Fruit fly (Drosophila melanogaster) whole organism, embryonic: ENCODE measurements around the gene Ns1.

Source experiments
- CG10274 ChIP-seq: fragments of 200-800 bp; sonication (Bioruptor generic); optimal IDR thresholded peaks from 3 replicates; lab custom pipeline; 2017; ENCODE audit warnings: missing biosample characterization, mild to moderate bottlenecking, missing genetic modification characterization
- CG10979 ChIP-seq: fragments of 200-800 bp; sonication (Bioruptor generic); optimal IDR thresholded peaks from 2 replicates; lab custom pipeline; 2018; ENCODE audit warnings: missing biosample characterization, mild to moderate bottlenecking, missing genetic modification characterization, moderate library complexity
- CG11695 ChIP-seq: fragments of 200-800 bp; sonication (Bioruptor generic); IDR thresholded peaks from 3 replicates; pipeline ENCODE4 v1.3.6; 2022; ENCODE audit warnings: missing biosample characterization, missing genetic modification characterization
- CG11723 ChIP-seq: fragments of 200-800 bp; sonication (Bioruptor generic); optimal IDR thresholded peaks from 2 replicates; lab custom pipeline; 2017; ENCODE audit warnings: missing biosample characterization, mild to moderate bottlenecking, missing genetic modification characterization
- CG12219 ChIP-seq: fragments of 200-800 bp; sonication (Bioruptor generic); optimal IDR thresholded peaks from 3 replicates; lab custom pipeline; 2018; ENCODE audit warnings: missing biosample characterization, mild to moderate bottlenecking, missing genetic modification characterization
- CG12744 ChIP-seq: fragments of 200-800 bp; sonication (Bioruptor generic); optimal IDR thresholded peaks from 2 replicates; lab custom pipeline; 2016; ENCODE audit warnings: missing biosample characterization, missing genetic modification characterization
- CG13287 ChIP-seq: fragments of 200-800 bp; sonication (Bioruptor generic); IDR thresholded peaks from 2 replicates; pipeline ENCODE4 v1.3.6; 2022; ENCODE audit warnings: missing biosample characterization, missing genetic modification characterization; ENCODE audit not compliant: partially characterized antibody
- CG15514 ChIP-seq: fragments of 200-800 bp; sonication (Bioruptor generic); optimal IDR thresholded peaks from 3 replicates; lab custom pipeline; 2017; ENCODE audit warnings: missing biosample characterization, missing genetic modification characterization, mild to moderate bottlenecking, moderate library complexity, missing genetic modification reagents
- CG17912 ChIP-seq: fragments of 200-800 bp; sonication (Bioruptor generic); optimal IDR thresholded peaks from 2 replicates; lab custom pipeline; 2018; ENCODE audit warnings: missing biosample characterization, mild to moderate bottlenecking, missing genetic modification characterization
- CG2678 ChIP-seq: fragments of 200-800 bp; sonication (Bioruptor generic); optimal IDR thresholded peaks from 3 replicates; lab custom pipeline; 2019; ENCODE audit warnings: missing biosample characterization, mild to moderate bottlenecking, missing genetic modification characterization, moderate library complexity
- CG30431 ChIP-seq: fragments of 200-800 bp; sonication (Bioruptor generic); optimal IDR thresholded peaks from 2 replicates; lab custom pipeline; 2017; ENCODE audit warnings: missing biosample characterization, missing genetic modification characterization
- CG34224 ChIP-seq: fragments of 200-800 bp; sonication (Bioruptor generic); IDR thresholded peaks from 3 replicates; pipeline ENCODE4 v1.3.6; 2022; ENCODE audit warnings: missing biosample characterization, missing genetic modification characterization; ENCODE audit not compliant: partially characterized antibody
- CG42726 ChIP-seq: fragments of 200-800 bp; sonication (Bioruptor generic); IDR thresholded peaks from 2 replicates; pipeline ENCODE4 v1.3.6; 2022; ENCODE audit warnings: missing biosample characterization, missing genetic modification characterization; ENCODE audit not compliant: partially characterized antibody
- CG4707 ChIP-seq: fragments of 200-800 bp; sonication (Bioruptor generic); optimal IDR thresholded peaks from 2 replicates; lab custom pipeline; 2018; ENCODE audit warnings: missing biosample characterization, mild to moderate bottlenecking, missing genetic modification characterization, moderate library complexity
- CG4730 ChIP-seq: fragments of 200-800 bp; sonication (Bioruptor generic); IDR thresholded peaks from 2 replicates; pipeline ENCODE4 v1.3.6; 2022; ENCODE audit warnings: missing biosample characterization, missing genetic modification characterization
- CG6791 ChIP-seq: fragments of 200-800 bp; sonication (Bioruptor generic); IDR thresholded peaks from 3 replicates; pipeline ENCODE4 v1.3.6; 2022; ENCODE audit warnings: missing biosample characterization, missing genetic modification characterization; ENCODE audit not compliant: partially characterized antibody
- CG6854 ChIP-seq: fragments of 200-800 bp; sonication (Bioruptor generic); optimal IDR thresholded peaks from 3 replicates; lab custom pipeline; 2017; ENCODE audit warnings: missing biosample characterization, mild to moderate bottlenecking, missing genetic modification characterization
- CG7372 ChIP-seq: fragments of 200-800 bp; sonication (Bioruptor generic); IDR thresholded peaks from 2 replicates; pipeline ENCODE4 v1.3.6; 2022; ENCODE audit warnings: missing biosample characterization, missing genetic modification characterization
- CG8290 ChIP-seq, 3 experiments: fragments of 200-800 bp; sonication (Bioruptor generic); optimal IDR thresholded peaks; 2 replicates each; lab custom pipeline; 2016 to 2019; ENCODE audit warnings: missing biosample characterization in 3 of 3, missing genetic modification characterization in 3 of 3, mild to moderate bottlenecking in 2 of 3, moderate library complexity in 1 of 3
- CG8478 ChIP-seq: fragments of >200 bp; optimal IDR thresholded peaks from 2 replicates; lab custom pipeline; 2018
- CG9215 ChIP-seq: fragments of 200-800 bp; sonication (Bioruptor generic); IDR thresholded peaks from 2 replicates; pipeline ENCODE4 v1.3.6; 2022; ENCODE audit warnings: missing biosample characterization, missing genetic modification characterization
- CG9437 ChIP-seq: fragments of 200-800 bp; sonication (Bioruptor generic); optimal IDR thresholded peaks from 2 replicates; lab custom pipeline; 2018; ENCODE audit warnings: missing biosample characterization, mild to moderate bottlenecking, missing genetic modification characterization
- Dip2 ChIP-seq: fragments of 200-800 bp; sonication (Bioruptor generic); IDR thresholded peaks from 2 replicates; pipeline ENCODE4 v1.3.6; 2022; ENCODE audit warnings: missing biosample characterization, missing genetic modification characterization
- Dip3 ChIP-seq: fragments of 200-800 bp; sonication (Bioruptor generic); optimal IDR thresholded peaks from 3 replicates; lab custom pipeline; 2016; ENCODE audit warnings: missing biosample characterization, missing genetic modification characterization
- Dref ChIP-seq: fragments of 200-800 bp; sonication (Bioruptor generic); IDR thresholded peaks from 2 replicates; pipeline ENCODE4 v1.3.6; 2022; ENCODE audit warnings: missing biosample characterization, missing genetic modification characterization
- HLHmδ ChIP-seq: fragments of 200-800 bp; sonication (Bioruptor generic); optimal IDR thresholded peaks from 2 replicates; lab custom pipeline; 2018; ENCODE audit warnings: missing biosample characterization, mild to moderate bottlenecking, missing genetic modification characterization, moderate library complexity
- Hmr ChIP-seq: fragments of 200-800 bp; sonication (Bioruptor generic); optimal IDR thresholded peaks from 3 replicates; lab custom pipeline; 2017; ENCODE audit warnings: mild to moderate bottlenecking, missing biosample characterization, missing genetic modification reagents, missing genetic modification characterization
- Mad ChIP-seq: fragments of 200-800 bp; sonication (Bioruptor generic); optimal IDR thresholded peaks from 2 replicates; lab custom pipeline; 2016; ENCODE audit warnings: missing biosample characterization, missing genetic modification characterization
- NC2α ChIP-seq: fragments of 200-800 bp; sonication (Bioruptor generic); optimal IDR thresholded peaks from 2 replicates; lab custom pipeline; 2016; ENCODE audit warnings: missing biosample characterization, missing genetic modification characterization
- NC2β ChIP-seq: fragments of 200-800 bp; sonication (Bioruptor generic); optimal IDR thresholded peaks from 2 replicates; lab custom pipeline; 2016; ENCODE audit warnings: missing biosample characterization, missing genetic modification characterization
- Nf-YC ChIP-seq: fragments of 200-800 bp; optimal IDR thresholded peaks from 3 replicates; lab custom pipeline; 2019; ENCODE audit warnings: missing biosample characterization, mild to moderate bottlenecking, missing genetic modification characterization, moderate library complexity
- Rfx ChIP-seq: fragments of 200-800 bp; sonication (Bioruptor generic); IDR thresholded peaks from 2 replicates; pipeline ENCODE4 v1.3.6; 2022; ENCODE audit warnings: missing biosample characterization, missing genetic modification characterization
- Side ChIP-seq: fragments of 200-800 bp; sonication (Bioruptor generic); optimal IDR thresholded peaks from 2 replicates; lab custom pipeline; 2016; ENCODE audit warnings: missing biosample characterization, missing genetic modification characterization
- ase ChIP-seq: fragments of 200-800 bp; sonication (Bioruptor generic); IDR thresholded peaks from 3 replicates; pipeline ENCODE4 v1.3.6; 2022; ENCODE audit warnings: missing biosample characterization, missing genetic modification characterization
- az2 ChIP-seq: fragments of 200-800 bp; sonication (Bioruptor generic); optimal IDR thresholded peaks from 3 replicates; lab custom pipeline; 2016; ENCODE audit warnings: missing biosample characterization, missing genetic modification characterization
- chif ChIP-seq, 2 experiments: fragments of 200-800 bp; sonication (Bioruptor generic); optimal IDR thresholded peaks; 3 replicates each; lab custom pipeline; 2016; ENCODE audit warnings: missing biosample characterization in 2 of 2, missing genetic modification characterization in 2 of 2
- corto ChIP-seq: fragments of 200-800 bp; sonication (Bioruptor generic); optimal IDR thresholded peaks from 2 replicates; lab custom pipeline; 2016; ENCODE audit warnings: missing biosample characterization, mild to moderate bottlenecking, missing genetic modification characterization, moderate library complexity
- croc ChIP-seq: fragments of 200-800 bp; sonication (Bioruptor generic); conservative IDR thresholded peaks from 3 replicates; pipeline ENCODE4 v1.3.6; 2022; ENCODE audit warnings: missing biosample characterization, missing genetic modification characterization
- dmrt99B ChIP-seq: fragments of 200-800 bp; sonication (Bioruptor generic); optimal IDR thresholded peaks from 2 replicates; lab custom pipeline; 2018; ENCODE audit warnings: missing biosample characterization, mild to moderate bottlenecking, missing genetic modification characterization, moderate library complexity
- lab ChIP-seq: fragments of 200-800 bp; sonication (Bioruptor generic); optimal IDR thresholded peaks from 3 replicates; lab custom pipeline; 2017; ENCODE audit warnings: missing biosample characterization, missing genetic modification characterization, mild to moderate bottlenecking, moderate library complexity, missing genetic modification reagents
- oc ChIP-seq: fragments of 200-800 bp; sonication (Bioruptor generic); optimal IDR thresholded peaks from 2 replicates; lab custom pipeline; 2018; ENCODE audit warnings: missing biosample characterization, mild to moderate bottlenecking, missing genetic modification characterization, moderate library complexity
- run ChIP-seq: fragments of 200-800 bp; sonication (Bioruptor generic); optimal IDR thresholded peaks from 3 replicates; lab custom pipeline; 2018; ENCODE audit warnings: missing biosample characterization, mild to moderate bottlenecking, missing genetic modification characterization
- scrt ChIP-seq: fragments of 200-800 bp; sonication (Bioruptor generic); optimal IDR thresholded peaks from 2 replicates; lab custom pipeline; 2018; ENCODE audit warnings: missing biosample characterization, mild to moderate bottlenecking, missing genetic modification characterization, moderate library complexity
- seq ChIP-seq: fragments of 200-800 bp; sonication (Bioruptor generic); IDR thresholded peaks from 2 replicates; pipeline ENCODE4 v1.3.6; 2022; ENCODE audit warnings: missing biosample characterization, missing genetic modification characterization
- sisA ChIP-seq: fragments of 200-800 bp; sonication (Bioruptor generic); IDR thresholded peaks from 2 replicates; pipeline ENCODE4 v1.3.6; 2022; ENCODE audit warnings: missing biosample characterization, missing genetic modification characterization
- slp2 ChIP-seq: fragments of 200-800 bp; sonication (Bioruptor generic); optimal IDR thresholded peaks from 2 replicates; lab custom pipeline; 2016; ENCODE audit warnings: missing biosample characterization, missing genetic modification characterization
- sob ChIP-seq: fragments of 200-800 bp; sonication (Bioruptor generic); IDR thresholded peaks from 2 replicates; pipeline ENCODE4 v1.3.6; 2022; ENCODE audit warnings: missing biosample characterization, missing genetic modification characterization
- stc ChIP-seq: fragments of 200-800 bp; sonication (Bioruptor generic); IDR thresholded peaks from 2 replicates; pipeline ENCODE4 v1.3.6; 2022; ENCODE audit warnings: missing biosample characterization, missing genetic modification characterization
- yki ChIP-seq: fragments of >200 bp; optimal IDR thresholded peaks from 3 replicates; lab custom pipeline; 2018
- z ChIP-seq: fragments of 200-800 bp; sonication (Bioruptor generic); IDR thresholded peaks from 3 replicates; pipeline ENCODE4 v1.3.6; 2022; ENCODE audit warnings: missing biosample characterization, missing genetic modification characterization

Gene Ns1

dm6 chr3R:17053415-17054177 lies 18.9 kb downstream of the Ns1 start, which contains the start of gene Dad (continued):
- TF ChIP-seq lab (GFP tag; lab: Kevin White, UChicago) (peak; percentile 43), dmrt99B (tag; lab: Kevin White, UChicago) (peak; percentile 19), NC2β (GFP tag; lab: Kevin White, UChicago) (no peak), CG13287 (peak; percentile 25; the same call in 1 of the 2 replicates), sisA (GFP tag; lab: Robert Waterston, UW) (no peak), CG9215 (GFP tag; lab: Robert Waterston, UW) (peak; percentile 98), CG8290 (GFP tag; optimal IDR thresholded peaks at IDR 0.05; lab: Kevin White, UChicago) (no peak), CG8290 (tag; optimal IDR thresholded peaks at IDR 0.05; lab: Kevin White, UChicago) (peak in 1 of 2 experiments; percentile 80), Rfx (GFP tag; lab: Robert Waterston, UW) (peak; percentile 19; the same call in 1 of the 2 replicates), CG8478 (lab: Kevin White, UChicago) (no peak), Hmr (GFP tag; lab: Kevin White, UChicago) (peak; percentile 48), CG11695 (GFP tag; lab: Robert Waterston, UW) (no peak), slp2 (GFP tag; lab: Kevin White, UChicago) (no peak), CG9437 (GFP tag; lab: Kevin White, UChicago) (no peak), Dip3 (GFP tag; lab: Kevin White, UChicago) (no peak), CG6791 (no peak), CG34224 (GFP tag; lab: Robert Waterston, UW) (peak; percentile 49; the same call in 2 of the 3 replicates), Side (GFP tag; lab: Kevin White, UChicago) (peak; percentile 11), scrt (GFP tag; lab: Kevin White, UChicago) (peak; percentile 44), CG6854 (GFP tag; lab: Kevin White, UChicago) (no peak), sob (GFP tag; lab: Robert Waterston, UW) (no peak), az2 (GFP tag; lab: Kevin White, UChicago) (no peak), CG17912 (GFP tag; lab: Kevin White, UChicago) (no peak), corto (GFP tag; lab: Kevin White, UChicago) (peak; percentile 76), CG4707 (GFP tag; lab: Kevin White, UChicago) (peak; percentile 29), oc (no peak), Dip2 (no peak), stc (GFP tag; lab: Robert Waterston, UW) (no peak), CG11723 (GFP tag; lab: Kevin White, UChicago) (peak; percentile 9), NC2α (GFP tag; lab: Kevin White, UChicago) (peak; percentile 5), CG12744 (GFP tag; lab: Kevin White, UChicago) (no peak), CG30431 (GFP tag; lab: Kevin White, UChicago) (no peak), CG12219 (GFP tag; lab: Kevin White, UChicago) (peak; percentile 11), run (tag; lab: Kevin White, UChicago) (no peak), croc (no peak), chif (GFP tag; optimal IDR thresholded peaks at IDR 0.05; lab: Kevin White, UChicago) (no peak), CG15514 (GFP tag; lab: Kevin White, UChicago) (peak; percentile 24), CG2678 (tag; lab: Kevin White, UChicago) (peak; percentile 25), Nf-YC (peak; percentile 17), seq (GFP tag; lab: Robert Waterston, UW) (no peak), yki (peak; percentile 95), CG7372 (GFP tag; lab: Robert Waterston, UW) (no peak), Mad (GFP tag; lab: Kevin White, UChicago) (peak; percentile 3), CG42726 (no peak), Dref (GFP tag; lab: Robert Waterston, UW) (no peak), HLHmδ (GFP tag; lab: Kevin White, UChicago) (peak; percentile 78), CG10979 (tag; lab: Kevin White, UChicago) (no peak), CG10274 (GFP tag; lab: Kevin White, UChicago) (no peak), ase (no peak), CG4730 (no peak), z (GFP tag; lab: Robert Waterston, UW) (no peak)
